Worm (Caenorhabditis elegans): ENCODE results near the gene F49E12.10.

The F49E12.10 gene

ce11 chrII:8359350-8359749 lies 31.5 kb upstream of the F49E12.10 start, which contains the start of gene col-77:
TSS of gene col-77 (minus strand) at chrII:8359381.
- TF ChIP-seq F49E8.2 (tag; optimal IDR thresholded peaks at IDR 0.05; ENCODE audit: insufficient read depth), result no peak
- no peak for TF ChIP-seq repo-1 (tag; optimal IDR thresholded peaks at IDR 0.05)
- no peak for TF ChIP-seq attf-6 (GFP tag; IDR thresholded peaks at IDR 0.05)
- no peak for TF ChIP-seq lsl-1 (GFP tag; optimal IDR thresholded peaks at IDR 0.05)
- no peak for TF ChIP-seq mel-28 (tag; optimal IDR thresholded peaks at IDR 0.05; ENCODE audit: borderline replicate concordance)
- TF ChIP-seq mcd-1 (GFP tag; IDR thresholded peaks at IDR 0.05), result no peak
- no peak for TF ChIP-seq gei-17 (GFP tag; optimal IDR thresholded peaks at IDR 0.05)
- TF ChIP-seq ceh-79 (tag; optimal IDR thresholded peaks at IDR 0.05), result no peak
- TF ChIP-seq B0261.1 (tag; optimal IDR thresholded peaks at IDR 0.05), result no peak
- TF ChIP-seq ztf-3 (GFP tag; optimal IDR thresholded peaks at IDR 0.05), result no peak
- TF ChIP-seq C06A6.2 (GFP tag; conservative IDR thresholded peaks at IDR 0.05), result no peak
- no peak for TF ChIP-seq efl-1 (GFP tag; optimal IDR thresholded peaks at IDR 0.05)
- no peak for TF ChIP-seq dpff-1 (tag; optimal IDR thresholded peaks at IDR 0.05)
- TF ChIP-seq T07F8.4 (tag; optimal IDR thresholded peaks at IDR 0.05), result no peak
- TF ChIP-seq pbrm-1 (GFP tag; IDR thresholded peaks at IDR 0.05), result no peak
- TF ChIP-seq F57C9.4 (tag; optimal IDR thresholded peaks at IDR 0.05), result no peak
- no peak for TF ChIP-seq snpc-1.3 (tag; optimal IDR thresholded peaks at IDR 0.05; ENCODE audit: insufficient read depth)
- no peak for TF ChIP-seq F10E7.11 (tag; optimal IDR thresholded peaks at IDR 0.05)

DNA sequence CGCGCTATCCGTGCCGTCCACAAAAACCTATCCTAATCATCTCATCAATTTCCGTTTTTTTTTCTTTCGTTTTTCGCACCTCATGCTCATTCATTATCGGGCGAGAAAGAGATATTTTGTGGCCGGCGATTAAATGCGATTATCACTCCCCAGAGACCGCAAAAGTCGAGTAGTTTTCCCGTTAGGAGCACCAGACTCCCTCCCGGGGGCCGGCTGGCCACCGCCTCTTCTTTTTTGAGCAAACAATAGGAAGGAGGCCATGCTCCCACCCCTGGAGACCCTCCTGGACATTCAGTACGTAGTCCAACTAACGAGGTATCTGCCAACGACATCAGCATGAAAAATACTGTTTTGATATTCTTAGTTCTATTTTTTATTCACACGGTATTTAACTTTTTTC lies 30.4 kb upstream of the F49E12.10 start, which contains the start of gene M195.2:
M195.2 (plus strand) TSS at position 301 of the 400 bp plus-strand sequence.
- TF ChIP-seq ceh-100 (GFP tag; IDR thresholded peaks at IDR 0.05) (no peak), F57C9.4 (tag; optimal IDR thresholded peaks at IDR 0.05) (no peak), ccch-3 (GFP tag; optimal IDR thresholded peaks at IDR 0.05) (no peak), hmg-1.2 (GFP tag; IDR thresholded peaks at IDR 0.05) (no peak), Y79H2A.3 (GFP tag; conservative IDR thresholded peaks at IDR 0.05) (no peak)

DNA sequence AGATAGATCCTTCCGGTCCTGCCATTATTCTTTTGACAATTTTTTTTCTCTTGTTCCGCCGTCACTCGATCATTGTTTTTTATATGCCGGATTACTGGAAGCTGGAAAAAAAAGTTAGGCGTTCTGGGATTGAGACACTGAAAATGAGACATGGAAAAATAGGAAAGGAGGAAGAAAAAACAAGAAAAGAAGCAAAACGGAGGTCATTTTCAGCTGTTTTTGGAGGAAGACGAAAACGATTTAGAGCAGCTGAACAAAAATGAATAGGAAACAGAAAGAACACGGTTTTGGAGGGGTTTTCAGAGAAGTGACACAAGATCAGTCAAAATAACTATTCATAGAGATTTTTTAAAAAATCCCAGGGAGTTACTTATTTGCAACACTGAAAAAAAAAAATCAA lies 21.8 kb upstream of the F49E12.10 start, which contains the start of gene amt-3:
amt-3 (minus strand) TSS at position 101 of the 400 bp plus-strand sequence.
- TF ChIP-seq lag-1 (GFP tag; IDR thresholded peaks at IDR 0.05), result no peak
- no peak for TF ChIP-seq T07F8.4 (tag; optimal IDR thresholded peaks at IDR 0.05)
- TF ChIP-seq somi-1 (GFP tag; optimal IDR thresholded peaks at IDR 0.05), result no peak
- no peak for TF ChIP-seq F37B4.10 (GFP tag; IDR thresholded peaks at IDR 0.05)
- TF ChIP-seq die-1 (tag; optimal IDR thresholded peaks at IDR 0.05), result no peak
- TF ChIP-seq tbp1 (GFP tag; optimal IDR thresholded peaks at IDR 0.05), result no peak
- no peak for TF ChIP-seq ceh-58 (GFP tag; IDR thresholded peaks at IDR 0.05)
- no peak for TF ChIP-seq nfyb-1 (GFP tag; IDR thresholded peaks at IDR 0.05)
- no peak for TF ChIP-seq F52B5.7 (tag; optimal IDR thresholded peaks at IDR 0.05)
- no peak for TF ChIP-seq nhr-120 (GFP tag; IDR thresholded peaks at IDR 0.05)
- no peak for TF ChIP-seq D2030.7 (GFP tag; IDR thresholded peaks at IDR 0.05)
- TF ChIP-seq sptf-2 (GFP tag; optimal IDR thresholded peaks at IDR 0.05), result no peak
- no peak for TF ChIP-seq let-526 (GFP tag; IDR thresholded peaks at IDR 0.05)
- TF ChIP-seq K12H6.12 (tag; optimal IDR thresholded peaks at IDR 0.05), result no peak
- no peak for TF ChIP-seq atf-7 (tag; optimal IDR thresholded peaks at IDR 0.05)
- no peak for TF ChIP-seq athp-1 (tag; optimal IDR thresholded peaks at IDR 0.05)

All from whole organism, young adult.